Fruit fly (Drosophila melanogaster): ENCODE measurements around the gene mtd.
A peak's percentile ranks its signal among the peaks of the same experiment; 100 is the strongest.

Gene mtd

dm6 chr3R:5367512-5368169, 17.4 kb upstream of the mtd start (continued):
- TF ChIP-seq dmrt11E (tag; optimal IDR thresholded peaks at IDR 0.05) (no peak), Sry-δ (GFP tag; optimal IDR thresholded peaks at IDR 0.05) (no peak), HLH4C (GFP tag; IDR thresholded peaks at IDR 0.05; ENCODE audit: partially characterized antibody) (no peak), fd3F (GFP tag; optimal IDR thresholded peaks at IDR 0.05) (no peak), hth (optimal IDR thresholded peaks at IDR 0.05) (no peak), CG34224 (GFP tag; IDR thresholded peaks at IDR 0.05; ENCODE audit: partially characterized antibody) (peak; percentile 37; the same call in 2 of the 3 replicates), CG34422 (GFP tag; IDR thresholded peaks at IDR 0.05) (peak; percentile 74; the same call in 2 of the 3 replicates), CG4424 (GFP tag; optimal IDR thresholded peaks at IDR 0.05) (no peak), kah (GFP tag; optimal IDR thresholded peaks at IDR 0.05) (no peak), CG3847 (GFP tag; IDR thresholded peaks at IDR 0.05) (no peak), Dip3 (GFP tag; optimal IDR thresholded peaks at IDR 0.05) (no peak), nmo (GFP tag; optimal IDR thresholded peaks at IDR 0.05) (no peak), CG14441 (GFP tag; IDR thresholded peaks at IDR 0.05) (peak; percentile 31; the same call in 1 of the 2 replicates), D (optimal IDR thresholded peaks at IDR 0.05) (no peak), D (GFP tag; optimal IDR thresholded peaks at IDR 0.05) (no peak), CG15011 (GFP tag; optimal IDR thresholded peaks at IDR 0.05) (no peak), CG1024 (GFP tag; IDR thresholded peaks at IDR 0.05) (no peak), Ada2b (GFP tag; IDR thresholded peaks at IDR 0.05) (no peak), Ets97D (GFP tag; optimal IDR thresholded peaks at IDR 0.05) (no peak), zf30C (GFP tag; optimal IDR thresholded peaks at IDR 0.05) (peak; percentile 30), CG17186 (GFP tag; optimal IDR thresholded peaks at IDR 0.05) (no peak), gcm (GFP tag; optimal IDR thresholded peaks at IDR 0.05) (peak; percentile 36), CG14965 (GFP tag; optimal IDR thresholded peaks at IDR 0.05; ENCODE audit: borderline replicate concordance) (no peak), croc (GFP tag; conservative IDR thresholded peaks at IDR 0.05) (no peak), CG33213 (GFP tag; optimal IDR thresholded peaks at IDR 0.05) (no peak), Hr51 (GFP tag; optimal IDR thresholded peaks at IDR 0.05) (no peak), D19B (GFP tag; optimal IDR thresholded peaks at IDR 0.05) (no peak), Gug (GFP tag; IDR thresholded peaks at IDR 0.05) (no peak), tx (GFP tag; optimal IDR thresholded peaks at IDR 0.05) (no peak), Nf-YA (GFP tag; IDR thresholded peaks at IDR 0.05) (no peak; the same call in 1 of the 2 replicates), HmgZ (tag; optimal IDR thresholded peaks at IDR 0.05) (peak; percentile 0), Dll (GFP tag; IDR thresholded peaks at IDR 0.05; ENCODE audit: partially characterized antibody) (peak; percentile 18; the same call in 1 of the 4 replicates), cg (GFP tag; optimal IDR thresholded peaks at IDR 0.05) (peak; percentile 91), salm (tag; optimal IDR thresholded peaks at IDR 0.05) (no peak), kni (GFP tag; optimal IDR thresholded peaks at IDR 0.05) (peak; percentile 83), CG1529 (GFP tag; optimal IDR thresholded peaks at IDR 0.05) (no peak), Ptx1 (GFP tag; IDR thresholded peaks at IDR 0.05) (no peak), bowl (GFP tag; IDR thresholded peaks at IDR 0.05) (no peak), CG2712 (tag; optimal IDR thresholded peaks at IDR 0.05) (no peak), CG1233 (GFP tag; optimal IDR thresholded peaks at IDR 0.05) (no peak), Hey (tag; optimal IDR thresholded peaks at IDR 0.05) (peak; percentile 55), Mes4 (GFP tag; optimal IDR thresholded peaks at IDR 0.05) (no peak), jigr1 (GFP tag; IDR thresholded peaks at IDR 0.05) (no peak), CG12769 (tag; optimal IDR thresholded peaks at IDR 0.05) (no peak), CG9215 (GFP tag; IDR thresholded peaks at IDR 0.05) (no peak), nom (GFP tag; optimal IDR thresholded peaks at IDR 0.05) (peak; percentile 60), CG10209 (GFP tag; optimal IDR thresholded peaks at IDR 0.05) (no peak), ap (GFP tag; IDR thresholded peaks at IDR 0.05) (no peak), jing (GFP tag; optimal IDR thresholded peaks at IDR 0.05) (no peak), slbo (GFP tag; IDR thresholded peaks at IDR 0.05) (no peak), ems (GFP tag; optimal IDR thresholded peaks at IDR 0.05) (no peak)

All from whole organism, embryonic.